Worm (Caenorhabditis elegans): ENCODE results near the gene T05A7.6.

The T05A7.6 gene

DNA sequence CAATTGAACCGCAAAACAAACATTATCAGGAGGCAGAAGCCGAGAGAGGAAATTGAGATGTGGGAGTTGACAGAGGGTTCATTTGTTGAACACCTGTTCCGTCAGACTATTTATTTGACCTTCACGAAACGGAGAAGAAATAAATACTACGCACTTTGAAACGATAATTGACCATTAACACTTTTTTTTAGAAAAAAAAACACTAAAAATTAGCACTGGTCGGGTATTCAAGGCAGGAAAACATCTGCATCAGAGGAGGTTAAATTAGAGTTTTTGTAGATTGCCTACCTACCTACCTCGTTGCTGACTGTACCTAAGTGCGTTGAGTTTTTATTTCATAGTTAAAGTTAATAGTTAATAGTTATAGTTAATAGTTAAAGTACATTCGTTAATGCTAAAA, 21.5 kb downstream of the T05A7.6 start:
- no peak for TF ChIP-seq sea-2 (GFP tag; optimal IDR thresholded peaks at IDR 0.05)
- TF ChIP-seq aly-2 (tag; optimal IDR thresholded peaks at IDR 0.05): no peak
- no peak for TF ChIP-seq fkh-2 (tag; optimal IDR thresholded peaks at IDR 0.05)
- TF ChIP-seq daf-12 (tag; optimal IDR thresholded peaks at IDR 0.05): no peak
- TF ChIP-seq nhr-237 (tag; optimal IDR thresholded peaks at IDR 0.05): no peak
- no peak for TF ChIP-seq elt-1 (tag; optimal IDR thresholded peaks at IDR 0.05)
- no peak for TF ChIP-seq lin-39 (tag; optimal IDR thresholded peaks at IDR 0.05)
- no peak for TF ChIP-seq ama-1 (optimal IDR thresholded peaks at IDR 0.05)
- no peak for TF ChIP-seq skn-1 (tag; optimal IDR thresholded peaks at IDR 0.05)
- no peak for TF ChIP-seq egl-5 (tag; optimal IDR thresholded peaks at IDR 0.05)
- no peak for TF ChIP-seq nhr-43 (tag; optimal IDR thresholded peaks at IDR 0.05; ENCODE audit: poor library complexity, severe bottlenecking)
- no peak for TF ChIP-seq ZK546.5 (tag; optimal IDR thresholded peaks at IDR 0.05)
- no peak for TF ChIP-seq zag-1 (tag; optimal IDR thresholded peaks at IDR 0.05)
- TF ChIP-seq jun-1 (tag; optimal IDR thresholded peaks at IDR 0.05): no peak
- no peak for TF ChIP-seq nhr-11 (tag; optimal IDR thresholded peaks at IDR 0.05)
- TF ChIP-seq nhr-12 (tag; optimal IDR thresholded peaks at IDR 0.05): no peak
- TF ChIP-seq nhr-77 (tag; optimal IDR thresholded peaks at IDR 0.05): no peak

DNA sequence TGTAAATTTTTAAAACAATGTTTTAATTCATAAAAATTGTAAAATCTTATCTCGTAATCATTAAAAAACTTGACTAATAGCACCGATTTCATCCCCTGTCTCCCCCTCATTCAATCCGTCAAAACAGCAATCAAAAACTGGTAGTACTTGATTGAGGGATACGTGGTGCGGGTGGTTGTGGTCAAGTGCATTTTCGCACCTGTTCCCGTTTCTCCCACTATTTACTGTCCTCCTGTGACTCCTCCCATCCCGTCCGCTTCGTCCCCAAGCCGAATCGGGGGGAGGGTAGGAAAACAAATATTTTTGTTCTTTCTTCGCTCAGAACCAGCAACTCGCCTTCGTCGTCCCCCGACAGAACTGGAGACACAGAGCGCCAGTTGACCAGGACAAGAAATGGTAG, 22.8 kb downstream of the T05A7.6 start, which contains the start of gene lgc-27:
Gene lgc-27 (plus strand): TSS at position 301 of the 400 bp plus-strand sequence.
- TF ChIP-seq nhr-76 (tag; optimal IDR thresholded peaks at IDR 0.05): no peak
- TF ChIP-seq nhr-11 (tag; optimal IDR thresholded peaks at IDR 0.05): no peak
- TF ChIP-seq ceh-28 (tag; optimal IDR thresholded peaks at IDR 0.05): no peak
- peak; percentile 16 for TF ChIP-seq pha-4 (tag; optimal IDR thresholded peaks at IDR 0.05)
- TF ChIP-seq unc-39 (tag; optimal IDR thresholded peaks at IDR 0.05): no peak

DNA sequence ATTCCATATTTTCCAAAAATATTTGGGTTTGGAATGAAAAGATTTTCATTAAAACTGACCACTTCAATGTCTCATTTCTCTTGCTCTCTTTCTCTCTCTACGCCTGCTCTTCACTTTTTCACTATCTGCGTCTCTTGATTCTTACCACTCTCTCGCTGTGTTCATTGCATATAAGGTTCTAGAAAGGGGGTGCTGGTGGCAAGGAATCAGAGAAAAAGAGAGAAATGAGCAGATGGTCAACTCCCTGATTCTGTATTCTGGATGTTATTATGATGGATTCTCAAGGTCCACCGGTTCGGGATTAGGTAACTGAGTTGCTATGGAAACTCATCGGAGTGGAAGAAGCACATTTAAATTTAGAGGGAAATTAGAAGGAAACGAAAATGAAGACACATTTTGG, 30.8 kb downstream of the T05A7.6 start:
- TF ChIP-seq hmg-11 (tag; optimal IDR thresholded peaks at IDR 0.05) (no peak), nfya-1 (tag; optimal IDR thresholded peaks at IDR 0.05; ENCODE audit: insufficient read depth) (peak; percentile 22), nhr-23 (tag; optimal IDR thresholded peaks at IDR 0.05) (no peak)

DNA sequence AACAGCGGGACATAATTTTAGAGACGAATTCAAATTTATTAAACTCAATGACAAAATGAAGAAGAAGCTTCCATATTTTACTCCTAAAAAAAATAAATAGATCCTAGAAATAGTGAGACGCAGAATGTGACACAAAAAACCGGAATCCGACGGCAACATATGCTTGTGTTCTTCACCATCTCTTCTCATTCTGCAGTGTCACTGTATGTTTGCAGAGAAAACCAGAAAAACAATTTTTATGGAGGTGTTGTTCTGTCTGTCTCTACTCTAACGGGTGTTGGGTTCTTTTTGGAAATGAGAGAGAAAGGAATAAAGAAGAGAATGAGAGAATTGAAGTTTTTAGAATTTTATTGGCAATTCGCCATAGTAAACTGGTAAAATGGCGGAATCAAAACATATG, 32.7 kb downstream of the T05A7.6 start:
- TF ChIP-seq aly-2 (tag; optimal IDR thresholded peaks at IDR 0.05) (no peak), lin-15B (tag; optimal IDR thresholded peaks at IDR 0.05) (no peak), nhr-43 (tag; optimal IDR thresholded peaks at IDR 0.05; ENCODE audit: poor library complexity, severe bottlenecking) (peak; percentile 7), nhr-23 (tag; optimal IDR thresholded peaks at IDR 0.05) (peak; percentile 66), ceh-16 (tag; optimal IDR thresholded peaks at IDR 0.05) (no peak), snpc-4 (tag; optimal IDR thresholded peaks at IDR 0.05) (no peak), mml-1 (tag; optimal IDR thresholded peaks at IDR 0.05) (no peak), fkh-10 (GFP tag; optimal IDR thresholded peaks at IDR 0.05) (no peak), fkh-2 (tag; optimal IDR thresholded peaks at IDR 0.05) (no peak), lin-39 (tag; optimal IDR thresholded peaks at IDR 0.05) (no peak), ZK546.5 (tag; optimal IDR thresholded peaks at IDR 0.05) (no peak), unc-39 (tag; optimal IDR thresholded peaks at IDR 0.05) (no peak), hmg-11 (tag; optimal IDR thresholded peaks at IDR 0.05) (no peak), nhr-28 (tag; optimal IDR thresholded peaks at IDR 0.05) (no peak), ceh-28 (tag; optimal IDR thresholded peaks at IDR 0.05) (no peak)

DNA sequence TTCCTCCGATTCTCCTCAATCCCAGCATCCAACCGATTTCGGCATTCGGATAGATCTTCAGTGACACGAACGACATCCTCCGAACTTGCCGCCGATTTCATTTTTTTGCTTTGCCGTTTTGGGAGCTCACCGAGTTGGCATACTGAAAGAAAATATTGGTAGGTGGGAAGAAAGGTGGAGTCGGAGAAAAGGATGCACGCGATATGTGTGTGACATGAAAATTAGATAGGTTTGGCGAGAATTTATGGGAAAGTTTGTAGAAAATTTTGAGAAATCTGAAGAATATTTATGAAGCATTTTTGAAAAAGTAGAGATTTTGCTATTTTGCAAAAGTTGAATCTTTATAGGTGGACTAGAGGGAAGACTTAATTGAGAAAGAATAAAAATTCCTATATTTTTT, 33.4 kb downstream of the T05A7.6 start, which contains the start of gene che-10:
Gene che-10 (minus strand): TSS at position 101 of the 400 bp plus-strand sequence.
- no peak for TF ChIP-seq R02D3.7 (tag; optimal IDR thresholded peaks at IDR 0.05)
- no peak for TF ChIP-seq egl-27 (tag; optimal IDR thresholded peaks at IDR 0.05)
- TF ChIP-seq ztf-4 (tag; optimal IDR thresholded peaks at IDR 0.05): no peak
- no peak for TF ChIP-seq jun-1 (tag; optimal IDR thresholded peaks at IDR 0.05)
- TF ChIP-seq nhr-77 (tag; optimal IDR thresholded peaks at IDR 0.05): no peak
- TF ChIP-seq nhr-237 (tag; optimal IDR thresholded peaks at IDR 0.05): no peak
- no peak for TF ChIP-seq elt-3 (tag; optimal IDR thresholded peaks at IDR 0.05)
- no peak for TF ChIP-seq aly-2 (tag; optimal IDR thresholded peaks at IDR 0.05)
- TF ChIP-seq ama-1 (optimal IDR thresholded peaks at IDR 0.05): no peak
- TF ChIP-seq daf-12 (tag; optimal IDR thresholded peaks at IDR 0.05): no peak
- TF ChIP-seq lin-39 (tag; optimal IDR thresholded peaks at IDR 0.05): no peak
- TF ChIP-seq ceh-28 (tag; optimal IDR thresholded peaks at IDR 0.05): no peak
- no peak for TF ChIP-seq lin-15B (tag; optimal IDR thresholded peaks at IDR 0.05)
- no peak for TF ChIP-seq nhr-12 (tag; optimal IDR thresholded peaks at IDR 0.05)
- TF ChIP-seq fkh-10 (GFP tag; optimal IDR thresholded peaks at IDR 0.05): no peak
- no peak for TF ChIP-seq ceh-9 (tag; optimal IDR thresholded peaks at IDR 0.05)
